Fruit fly (Drosophila melanogaster): ENCODE results near the gene CG9109.

dm6 chr2L:6013071-6013417, 21.2 kb downstream of the CG9109 start:
- TF ChIP-seq ovo (GFP tag; optimal IDR thresholded peaks at IDR 0.05) (no peak), CG33017 (tag; optimal IDR thresholded peaks at IDR 0.05) (no peak), CG1620 (GFP tag; optimal IDR thresholded peaks at IDR 0.05) (no peak), Crg-1 (GFP tag; optimal IDR thresholded peaks at IDR 0.05) (no peak), CG11617 (GFP tag; optimal IDR thresholded peaks at IDR 0.05) (no peak), CG7101 (tag; optimal IDR thresholded peaks at IDR 0.05) (no peak), kay (GFP tag; ENCODE audit: borderline replicate concordance) (no peak)

All from whole organism, adult.